Worm (Caenorhabditis elegans): ENCODE measurements around the gene Y110A2AL.10.

DNA sequence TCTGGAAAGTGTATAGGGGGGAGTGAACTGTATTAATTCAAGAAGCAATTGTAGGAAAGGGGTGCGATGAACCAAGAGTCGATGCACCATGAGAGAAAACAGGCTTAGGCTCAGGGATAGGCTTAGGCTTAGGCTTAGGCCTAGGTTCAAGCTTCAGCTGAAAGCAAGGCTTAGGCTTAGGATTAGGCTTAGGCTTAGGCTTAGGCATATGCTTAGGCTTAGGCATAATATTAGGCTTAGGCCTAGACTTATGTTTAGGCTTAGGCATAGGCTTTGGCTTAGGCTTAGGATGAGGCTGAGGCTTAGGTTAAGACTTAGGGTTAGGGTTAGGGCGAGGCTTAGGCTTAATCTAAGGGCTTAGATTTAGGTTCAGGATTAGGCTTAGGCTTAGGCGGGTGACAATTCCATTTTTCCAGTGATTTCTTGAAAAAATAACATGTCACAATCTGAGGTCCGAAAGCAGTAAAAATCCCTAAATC is 9.1 kb downstream of the Y110A2AL.10 start:
- TF ChIP-seq ztf-18 (tag; optimal IDR thresholded peaks at IDR 0.05) (no peak), pha-4 (tag; optimal IDR thresholded peaks at IDR 0.05) (no peak), madf-6 (GFP tag; IDR thresholded peaks at IDR 0.05) (no peak), pbrm-1 (GFP tag; IDR thresholded peaks at IDR 0.05) (no peak), dpl-1 (GFP tag; optimal IDR thresholded peaks at IDR 0.05) (no peak)

Data from whole organism, young adult.